Worm (Caenorhabditis elegans) whole organism, L1 larva: ENCODE measurements around the gene F54B11.10.

Source experiments
- Y116A8C.19 ChIP-seq: sonication (generic microtip); optimal IDR thresholded peaks from 2 replicates; lab custom pipeline; 2016; ENCODE audit warnings: missing compliant biosample characterization, missing genetic modification characterization, borderline replicate concordance
- aha-1 ChIP-seq: fragments of 150-350 bp; optimal IDR thresholded peaks from 2 replicates; lab custom pipeline; 2014; ENCODE audit warnings: missing biosample characterization, missing genetic modification characterization
- blmp-1 ChIP-seq: fragments of 150-350 bp; optimal IDR thresholded peaks from 2 replicates; lab custom pipeline; 2014; ENCODE audit warnings: missing biosample characterization, missing genetic modification characterization
- ceh-63 ChIP-seq: fragments of 200-800 bp; sonication (Bioruptor generic); optimal IDR thresholded peaks from 2 replicates; lab custom pipeline; 2018; ENCODE audit warnings: mild to moderate bottlenecking, missing genetic modification characterization, missing compliant biosample characterization
- ceh-8 ChIP-seq: fragments of 200-800 bp; sonication (Bioruptor generic); optimal IDR thresholded peaks from 2 replicates; lab custom pipeline; 2018; ENCODE audit warnings: mild to moderate bottlenecking, missing genetic modification characterization, moderate library complexity, missing compliant biosample characterization
- ceh-90 ChIP-seq: sonication (generic microtip); optimal IDR thresholded peaks from 2 replicates; lab custom pipeline; 2016; ENCODE audit warnings: missing genetic modification characterization, missing compliant biosample characterization
- dsc-1 ChIP-seq: sonication (generic microtip); optimal IDR thresholded peaks from 2 replicates; lab custom pipeline; 2016; ENCODE audit warnings: mild to moderate bottlenecking, missing genetic modification characterization, missing compliant biosample characterization
- efl-1 ChIP-seq, 4 experiments: fragments of 150-350 bp; optimal IDR thresholded peaks in 3 of 4; peaks in 1 of 4; 1 replicate in 1 of 4; 2 replicates in 3 of 4; lab custom pipeline; 2014; ENCODE audit warnings: missing biosample characterization in 2 of 4, missing genetic modification characterization in 2 of 4, missing genetic modification reagents in 2 of 4
- fkh-10 ChIP-seq: sonication (generic microtip); optimal IDR thresholded peaks from 2 replicates; lab custom pipeline; 2017; ENCODE audit warnings: missing biosample characterization, missing genetic modification reagents, missing genetic modification characterization
- fkh-8 ChIP-seq: sonication (generic microtip); optimal IDR thresholded peaks from 2 replicates; lab custom pipeline; 2016; ENCODE audit warnings: mild to moderate bottlenecking, missing genetic modification characterization, missing compliant biosample characterization
- lin-14 ChIP-seq: fragments of 200-800 bp; sonication (Bioruptor generic); optimal IDR thresholded peaks from 2 replicates; lab custom pipeline; 2018; ENCODE audit warnings: mild to moderate bottlenecking, missing genetic modification characterization, moderate library complexity, missing compliant biosample characterization
- mep-1 ChIP-seq: fragments of 150-350 bp; optimal IDR thresholded peaks from 2 replicates; lab custom pipeline; 2014; ENCODE audit warnings: missing biosample characterization, missing genetic modification characterization
- nhr-12 ChIP-seq: sonication (generic microtip); optimal IDR thresholded peaks from 2 replicates; lab custom pipeline; 2017; ENCODE audit warnings: missing biosample characterization, missing genetic modification characterization
- nhr-71 ChIP-seq: sonication (generic microtip); optimal IDR thresholded peaks from 2 replicates; lab custom pipeline; 2016; ENCODE audit warnings: mild to moderate bottlenecking, missing genetic modification characterization, moderate library complexity, missing compliant biosample characterization
- nhr-85 ChIP-seq: sonication (generic microtip); peaks from one replicate; lab custom pipeline; 2016; ENCODE audit warnings: missing genetic modification characterization, inconsistent platforms, missing compliant biosample characterization
- pqm-1 ChIP-seq: sonication (generic microtip); optimal IDR thresholded peaks from 3 replicates; lab custom pipeline; 2017; ENCODE audit warnings: missing biosample characterization, missing genetic modification characterization
- rnt-1 ChIP-seq: sonication (generic microtip); optimal IDR thresholded peaks from 2 replicates; lab custom pipeline; 2016; ENCODE audit warnings: mild to moderate bottlenecking, missing genetic modification characterization, moderate library complexity, missing compliant biosample characterization
- sup-37 ChIP-seq: fragments of 200-800 bp; sonication (Bioruptor generic); optimal IDR thresholded peaks from 2 replicates; lab custom pipeline; 2018; ENCODE audit warnings: mild to moderate bottlenecking, missing genetic modification characterization, missing compliant biosample characterization

The F54B11.10 gene

ce11 chrX:13615181-13615580, 33.3 kb downstream of the F54B11.10 start:
- TF ChIP-seq rnt-1 (tag; lab: Kevin White, UChicago), result no peak
- TF ChIP-seq ceh-63 (GFP tag; lab: Kevin White, UChicago), result peak; percentile 76
- peak; percentile 4 for TF ChIP-seq dsc-1 (tag; lab: Kevin White, UChicago)
- TF ChIP-seq lin-14 (GFP tag; lab: Kevin White, UChicago), result peak; percentile 27
- TF ChIP-seq, all 84 proteins: peak for 3

ce11 chrX:13618574-13618973, 36.7 kb downstream of the F54B11.10 start, which contains the start of gene nlp-53:
nlp-53 (plus strand) TSS chrX:13618874.
- TF ChIP-seq nhr-71 (no peak), nhr-85 (peak; percentile 36), blmp-1 (tag; lab: Kevin White, UChicago) (no peak), mep-1 (tag; lab: Kevin White, UChicago) (no peak)

- TF ChIP-seq ceh-8 (GFP tag; lab: Kevin White, UChicago) (no peak), aha-1 (tag; lab: Kevin White, UChicago) (no peak), efl-1 (optimal IDR thresholded peaks at IDR 0.05; lab: Kevin White, UChicago) (no peak), efl-1 (GFP tag; optimal IDR thresholded peaks at IDR 0.05 in 1 of 2; lab: Kevin White, UChicago) (peak in 1 of 2 experiments; percentile 19)
Observed at ce11 chrX:13621628-13622027, 39.7 kb downstream of the F54B11.10 start, which contains the start of gene Y12A6A.1. Y12A6A.1 (minus strand) TSS chrX:13621728.

- TF ChIP-seq ceh-90 (no peak), fkh-10 (GFP tag; lab: Kevin White, UChicago) (peak; percentile 78), sup-37 (GFP tag; lab: Kevin White, UChicago) (no peak), Y116A8C.19 (tag; lab: Kevin White, UChicago) (no peak), lin-14 (GFP tag; lab: Kevin White, UChicago) (peak; percentile 74), fkh-8 (tag; lab: Kevin White, UChicago) (no peak)
Observed at ce11 chrX:13631122-13631672, 49.3 kb downstream of the F54B11.10 start, which contains the start of gene nlg-1. nlg-1 (minus strand) TSS chrX:13631172.

ce11 chrX:13632245-13632644, 50.3 kb downstream of the F54B11.10 start:
- TF ChIP-seq nhr-71 (peak; percentile 17), pqm-1 (tag; lab: Kevin White, UChicago) (no peak), nhr-12 (tag; lab: Kevin White, UChicago) (no peak), ceh-8 (GFP tag; lab: Kevin White, UChicago) (peak; percentile 20), lin-14 (GFP tag; lab: Kevin White, UChicago) (peak; percentile 59)
